Fruit fly (Drosophila melanogaster): ENCODE results near the gene CG15385.

dm6 chr2L:2163568-2163953 lies 48.8 kb downstream of the CG15385 start:
- TF ChIP-seq CG8478 (optimal IDR thresholded peaks at IDR 0.05) (no peak), CTCF (optimal IDR thresholded peaks at IDR 0.05) (no peak)

All from S2 (cell line).